In genomic region chrX:16285186-16285585, dm6 we compare ENCODE assay signal across 1 fruit fly cellular context.
TF ChIP-seq lines count a peak whose summit lies in the region.

No protein-coding gene starts in this region.

TF ChIP-seq in whole organism, embryonic, 481 proteins besides CTCF, POLR2A, EP300 and RAD21 (continued from another document):
- TF ChIP-seq CG17328 (GFP tag; IDR thresholded peaks at IDR 0.05; lab: Robert Waterston, UW) (0 out of 2 replicates have a peak, but pooled peaks have one; percentile 15), CG9932 (GFP tag; IDR thresholded peaks at IDR 0.05; lab: Robert Waterston, UW) (peak; percentile 24; the same call in 1 of the 2 replicates), row (GFP tag; IDR thresholded peaks at IDR 0.05; lab: Robert Waterston, UW) (peak; percentile 77), prd (optimal IDR thresholded peaks at IDR 0.05; lab: Kevin White, UChicago) (no peak), prd (GFP tag; IDR thresholded peaks at IDR 0.05; lab: Robert Waterston, UW) (peak; percentile 22; the same call in 1 of the 3 replicates), bsh (GFP tag; optimal IDR thresholded peaks at IDR 0.05; lab: Kevin White, UChicago) (peak in 1 of 2 experiments; percentile 38), ems (GFP tag; optimal IDR thresholded peaks at IDR 0.05; lab: Kevin White, UChicago) (peak; percentile 2), CG10979 (tag; optimal IDR thresholded peaks at IDR 0.05; lab: Kevin White, UChicago) (peak; percentile 21), CG15269 (tag; optimal IDR thresholded peaks at IDR 0.05; lab: Kevin White, UChicago) (peak; percentile 48), CG18599 (GFP tag; optimal IDR thresholded peaks at IDR 0.05; lab: Kevin White, UChicago) (peak; percentile 12), grau (tag; optimal IDR thresholded peaks at IDR 0.05; lab: Kevin White, UChicago) (peak; percentile 91), her (GFP tag; optimal IDR thresholded peaks at IDR 0.05; lab: Kevin White, UChicago) (no peak), CG1024 (GFP tag; IDR thresholded peaks at IDR 0.05; lab: Robert Waterston, UW) (no peak), Ssrp (tag; optimal IDR thresholded peaks at IDR 0.05; lab: Kevin White, UChicago) (peak; percentile 13), Med (GFP tag; lab: Kevin White, UChicago) (peak; percentile 76), gcm (GFP tag; optimal IDR thresholded peaks at IDR 0.05; lab: Kevin White, UChicago) (peak; percentile 4), Blimp-1 (GFP tag; optimal IDR thresholded peaks at IDR 0.05; lab: Kevin White, UChicago) (peak; percentile 18), CHES-1-like (GFP tag; optimal IDR thresholded peaks at IDR 0.05; lab: Kevin White, UChicago) (no peak), CG2199 (GFP tag; IDR thresholded peaks at IDR 0.05; lab: Robert Waterston, UW) (no peak), CG8388 (GFP tag; optimal IDR thresholded peaks at IDR 0.05; lab: Kevin White, UChicago) (peak; percentile 19), CkIIα-i1 (GFP tag; IDR thresholded peaks at IDR 0.05; lab: Robert Waterston, UW) (no peak), CG2678 (tag; optimal IDR thresholded peaks at IDR 0.05; lab: Kevin White, UChicago) (peak; percentile 58), pum (GFP tag; optimal IDR thresholded peaks at IDR 0.05; lab: Kevin White, UChicago) (no peak), CG18476 (GFP tag; optimal IDR thresholded peaks at IDR 0.05; lab: Kevin White, UChicago) (no peak), B-H2 (GFP tag; optimal IDR thresholded peaks at IDR 0.05; lab: Kevin White, UChicago) (no peak), tgo (GFP tag; IDR thresholded peaks at IDR 0.05; lab: Robert Waterston, UW) (peak; percentile 25; the same call in 2 of the 3 replicates), gsb-n (tag; optimal IDR thresholded peaks at IDR 0.05; lab: Kevin White, UChicago) (no peak), mld (GFP tag; IDR thresholded peaks at IDR 0.05; lab: Robert Waterston, UW; ENCODE audit: partially characterized antibody) (no peak)
